Worm (Caenorhabditis elegans) whole organism, L4/young adult: ENCODE data around the gene R02F2.7.

Experiments used
- W03F9.2 ChIP-seq: fragments of 150-350 bp; optimal IDR thresholded peaks from 2 replicates; lab custom pipeline; 2014; ENCODE audit warnings: missing biosample characterization, missing genetic modification characterization
- dao-5 ChIP-seq: sonication (generic microtip); optimal IDR thresholded peaks from 2 replicates; lab custom pipeline; 2016; ENCODE audit warnings: missing genotype, missing genetic modification characterization, moderate library complexity, missing compliant biosample characterization
- him-1 ChIP-seq: sonication (generic microtip); optimal IDR thresholded peaks from 2 replicates; lab custom pipeline; 2016; ENCODE audit warnings: missing genotype, missing genetic modification reagents, missing genetic modification characterization, missing compliant biosample characterization

The R02F2.7 gene

DNA sequence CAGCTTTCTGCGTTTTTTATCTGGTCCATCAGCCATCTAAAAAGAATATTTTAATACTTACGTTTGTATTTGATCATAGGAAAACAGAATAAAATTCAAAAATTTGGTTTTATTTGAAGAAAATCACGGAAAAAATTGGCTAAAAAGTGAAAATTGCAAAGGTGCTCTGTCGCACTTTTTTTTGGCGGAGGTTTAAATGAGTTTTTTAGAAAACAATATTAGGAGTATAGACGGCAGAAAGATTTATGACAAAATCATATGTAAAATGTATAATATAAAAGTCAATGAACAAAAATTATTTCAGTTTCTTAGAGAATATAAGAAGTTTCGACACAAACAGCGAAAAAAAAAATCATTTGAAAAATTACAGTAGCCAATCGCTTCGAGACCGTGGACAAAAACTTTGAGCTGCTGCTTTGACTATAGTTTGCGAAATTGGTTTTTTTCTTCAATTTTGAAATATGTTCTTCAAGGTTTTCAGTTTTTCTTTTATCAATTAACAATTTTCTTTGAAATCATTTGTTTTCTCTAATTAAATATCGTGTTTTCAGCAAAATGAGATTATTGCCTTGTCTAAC, at the start of gene R02F2.7, which contains the start of gene R02F2.4:
TSS of gene R02F2.7 (minus strand) at position 36 of the 578 bp plus-strand sequence.
TSS of gene R02F2.4 (plus strand) at position 552 of the 578 bp plus-strand sequence.
- TF ChIP-seq him-1 (tag; lab: Kevin White, UChicago): no peak
- TF ChIP-seq dao-5 (tag; lab: Kevin White, UChicago): no peak
- no peak for TF ChIP-seq W03F9.2

DNA sequence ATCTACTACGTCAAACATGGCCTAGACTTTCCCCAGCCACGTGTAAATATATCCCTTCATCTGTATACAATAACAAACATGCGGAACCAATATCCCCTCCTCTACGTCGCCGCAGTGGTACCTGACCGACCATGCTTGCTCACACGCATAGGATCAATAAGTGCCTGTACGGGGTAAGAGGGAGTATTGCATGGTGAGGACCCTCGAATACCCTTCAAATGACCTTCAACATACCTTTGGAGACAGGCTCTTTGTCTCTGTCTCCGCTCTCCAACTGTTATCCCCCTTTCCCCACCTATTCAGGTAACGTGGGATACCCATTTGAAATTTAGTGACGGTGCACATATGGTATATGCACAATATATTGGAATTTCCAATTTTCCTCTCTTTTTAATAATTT, 42.4 kb upstream of the R02F2.7 start, which contains the start of gene dex-1:
TSS of gene dex-1 (plus strand) at position 132 of the 400 bp plus-strand sequence.
- TF ChIP-seq W03F9.2: no peak
- no peak for TF ChIP-seq him-1 (tag; lab: Kevin White, UChicago)
- no peak for TF ChIP-seq dao-5 (tag; lab: Kevin White, UChicago)

DNA sequence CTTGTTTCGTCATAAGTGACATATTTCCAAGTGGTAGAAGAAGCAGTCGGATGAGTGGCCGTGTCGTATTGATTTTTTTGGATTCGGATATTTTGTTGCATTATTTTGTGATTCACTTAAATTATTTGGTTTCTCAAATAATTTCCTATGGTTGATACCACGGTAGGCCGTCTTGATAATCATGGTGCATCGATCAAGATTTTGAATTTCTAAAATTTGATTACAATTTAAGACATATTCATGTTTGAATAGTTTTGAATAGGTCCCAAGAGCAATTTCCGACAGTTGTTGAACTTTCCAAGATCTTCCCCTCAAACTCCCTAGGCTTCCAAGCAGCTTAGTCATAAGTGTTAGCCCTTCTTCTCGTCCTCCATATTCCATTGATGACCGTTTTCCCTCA, 38.4 kb upstream of the R02F2.7 start, which contains the start of gene D1044.4:
TSS of gene D1044.4 (minus strand) at position 101 of the 400 bp plus-strand sequence.
- TF ChIP-seq him-1 (tag; lab: Kevin White, UChicago) (no peak), W03F9.2 (no peak)

DNA sequence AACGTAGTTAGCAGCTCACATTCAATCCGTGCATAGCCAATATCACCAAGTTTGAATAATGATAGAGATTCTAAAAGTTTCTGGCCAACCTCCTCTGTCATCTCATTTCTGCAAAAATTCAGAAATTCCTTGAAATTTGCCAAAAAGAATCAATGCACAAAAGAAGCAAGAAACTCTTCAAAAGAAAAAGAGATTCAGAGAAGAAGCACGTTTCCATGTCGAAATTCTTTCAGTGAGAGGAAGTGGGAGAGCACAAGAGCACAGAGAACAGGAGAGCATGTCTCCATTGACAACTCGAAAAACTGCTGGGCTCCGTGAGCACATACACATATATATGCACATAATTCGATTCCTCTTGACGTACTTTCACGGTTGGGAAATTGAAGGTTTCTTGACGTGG, 33.9 kb upstream of the R02F2.7 start, which contains the start of gene nekl-4:
TSS of gene nekl-4 (minus strand) at position 101 of the 400 bp plus-strand sequence.
- no peak for TF ChIP-seq him-1 (tag; lab: Kevin White, UChicago)
- TF ChIP-seq W03F9.2: no peak
- no peak for TF ChIP-seq dao-5 (tag; lab: Kevin White, UChicago)

DNA sequence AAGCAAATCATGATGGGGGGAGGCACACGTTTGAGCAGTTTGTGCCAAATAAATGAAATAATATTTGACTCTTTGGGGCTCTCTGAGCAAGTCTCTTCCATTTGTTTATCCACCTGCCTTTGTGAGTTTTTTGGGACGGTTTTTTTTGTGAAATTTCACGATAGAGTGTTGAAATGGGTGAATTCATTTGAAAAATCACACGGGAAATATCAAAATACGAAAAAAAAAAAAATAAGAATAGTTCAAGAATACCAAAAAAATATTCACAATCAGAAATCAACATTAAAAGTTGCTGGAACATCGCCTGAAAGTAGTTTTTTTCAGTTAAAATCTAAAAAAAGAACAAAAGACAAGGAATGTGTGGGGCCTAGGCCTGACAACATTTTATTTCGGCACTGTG, 28.9 kb upstream of the R02F2.7 start, which contains the start of gene pqn-25:
TSS of gene pqn-25 (minus strand) at position 101 of the 400 bp plus-strand sequence.
- no peak for TF ChIP-seq him-1 (tag; lab: Kevin White, UChicago)
- TF ChIP-seq dao-5 (tag; lab: Kevin White, UChicago): no peak
- no peak for TF ChIP-seq W03F9.2

DNA sequence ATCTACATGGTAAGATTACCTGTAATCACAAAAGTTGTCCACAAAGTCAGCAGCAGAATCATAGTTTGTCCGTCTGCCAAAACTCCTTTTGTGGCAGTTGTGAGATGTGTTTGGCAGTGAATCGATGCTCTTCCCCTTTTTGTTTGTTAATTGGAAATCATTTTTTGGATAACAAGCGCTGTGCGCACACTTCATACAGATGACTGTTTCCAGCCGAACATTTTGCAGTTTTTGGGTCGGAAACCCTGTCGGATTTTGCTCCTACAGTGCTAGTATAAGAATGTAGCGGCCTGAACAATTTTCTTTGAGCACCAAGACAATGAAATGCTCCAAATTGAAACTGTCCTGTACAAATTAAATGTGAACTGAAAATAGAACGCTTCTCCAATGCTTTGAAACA, 25.1 kb upstream of the R02F2.7 start, which contains the start of gene D1044.7:
TSS of gene D1044.7 (minus strand) at position 101 of the 400 bp plus-strand sequence.
- TF ChIP-seq him-1 (tag; lab: Kevin White, UChicago): no peak

DNA sequence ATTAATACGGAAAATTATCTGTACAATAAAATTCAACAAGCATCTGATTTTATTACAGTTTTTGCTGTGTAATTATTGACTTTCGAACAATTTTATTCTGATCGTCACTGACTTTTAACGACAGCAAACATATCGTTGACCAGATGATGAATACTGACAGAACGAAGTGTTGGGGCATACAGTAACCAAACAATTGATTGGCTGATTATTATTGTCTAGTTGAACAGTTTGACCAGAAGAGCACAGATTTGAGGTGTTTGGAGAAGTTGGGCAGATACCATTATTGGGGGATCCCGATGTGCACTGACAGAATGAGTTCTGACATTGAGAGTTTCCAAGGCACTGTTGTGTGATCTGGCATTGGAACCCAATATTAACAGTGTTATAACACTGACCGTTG, 23.4 kb upstream of the R02F2.7 start:
- TF ChIP-seq dao-5 (tag; lab: Kevin White, UChicago) (no peak), him-1 (tag; lab: Kevin White, UChicago) (no peak), W03F9.2 (no peak)

DNA sequence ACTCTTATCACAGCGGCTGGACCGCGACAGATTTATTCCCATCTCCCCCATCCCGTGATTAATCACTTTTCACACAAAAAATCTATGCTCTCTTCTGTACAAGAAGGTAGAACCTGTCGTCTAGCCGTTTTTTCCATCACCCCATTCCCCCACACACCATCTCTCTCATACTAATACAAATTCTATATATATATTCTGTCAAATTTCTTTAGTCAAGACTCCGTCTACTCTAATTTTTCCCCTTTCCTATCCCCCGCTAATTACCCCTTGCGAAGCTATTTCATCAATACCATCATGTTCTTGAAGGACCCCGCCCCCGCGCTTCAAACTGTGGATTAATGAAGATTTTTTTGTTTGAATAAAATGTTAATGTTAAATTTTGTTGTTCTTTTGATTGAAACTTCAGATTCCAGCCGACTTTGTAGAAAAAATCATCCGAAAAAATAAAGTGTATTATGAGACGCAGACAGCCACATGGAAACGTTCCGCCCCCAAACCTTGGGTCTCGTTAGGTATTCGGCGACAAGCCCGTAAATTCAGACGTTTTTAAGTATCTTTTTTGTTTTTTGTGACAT, 22.5 kb upstream of the R02F2.7 start:
- TF ChIP-seq dao-5 (tag; lab: Kevin White, UChicago): no peak
- TF ChIP-seq him-1 (tag; lab: Kevin White, UChicago): peak; percentile 16

DNA sequence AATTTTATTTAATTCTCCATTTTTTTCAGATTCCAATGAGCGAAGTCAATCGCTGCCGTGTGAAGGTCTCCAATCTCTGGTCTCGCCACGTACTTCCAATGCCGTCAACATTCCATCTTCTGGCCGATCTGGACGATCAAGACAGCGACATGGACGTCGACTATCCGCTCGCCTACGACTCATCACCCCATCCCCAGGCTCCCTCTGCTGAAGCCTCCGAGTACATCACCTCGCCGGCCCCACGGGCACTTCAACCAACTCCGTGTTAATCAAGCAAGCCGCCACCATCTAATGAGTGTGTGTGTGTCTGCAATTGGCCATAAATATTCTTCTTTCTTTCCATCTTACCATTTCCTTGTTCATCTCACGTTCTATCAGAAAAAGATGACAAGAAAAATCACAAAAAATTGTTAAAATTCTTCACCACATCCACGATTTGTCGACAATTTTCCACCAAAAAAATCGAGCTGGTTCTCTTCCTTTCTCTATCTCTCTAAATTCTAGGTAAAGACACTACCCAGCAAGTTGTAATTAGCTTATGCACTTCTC, 22.0 kb upstream of the R02F2.7 start:
- no peak for TF ChIP-seq W03F9.2
- TF ChIP-seq dao-5 (tag; lab: Kevin White, UChicago): no peak
- TF ChIP-seq him-1 (tag; lab: Kevin White, UChicago): no peak

DNA sequence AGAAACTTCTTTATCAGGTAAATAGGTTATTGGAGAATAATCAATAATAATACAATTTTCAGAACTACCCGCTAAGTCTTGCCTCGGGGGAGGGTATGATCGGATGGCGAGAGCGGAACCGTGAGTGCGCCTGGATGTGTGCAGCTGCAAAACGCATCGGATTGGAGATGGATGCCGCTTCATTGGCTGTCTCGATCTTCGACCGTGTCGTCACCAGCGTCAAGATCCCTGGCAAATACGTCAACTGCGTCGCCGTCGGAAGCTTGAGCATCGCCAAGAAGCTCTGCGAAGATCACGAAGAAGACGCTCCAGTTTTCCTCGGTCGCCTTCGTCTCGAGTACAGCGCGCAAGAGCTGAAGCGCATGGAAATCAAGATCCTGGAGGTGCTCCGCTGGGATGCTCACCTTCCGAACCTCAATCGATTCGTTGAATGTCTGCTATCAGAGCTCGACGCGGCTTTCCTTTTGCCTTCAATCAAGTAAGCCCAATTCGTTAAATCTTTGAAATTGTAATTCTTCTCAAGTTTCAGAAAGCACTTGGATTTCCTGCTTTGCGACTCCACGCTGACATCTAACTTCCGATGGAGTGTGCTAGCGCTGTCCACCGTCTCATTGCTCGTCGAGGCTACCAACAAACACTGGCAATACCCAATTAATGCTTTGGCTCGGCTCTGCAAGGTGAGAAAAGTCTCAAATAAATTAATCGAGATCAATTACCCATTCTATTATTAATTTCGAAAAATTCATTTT, 21.3 kb upstream of the R02F2.7 start:
- no peak for TF ChIP-seq dao-5 (tag; lab: Kevin White, UChicago)
- no peak for TF ChIP-seq W03F9.2
- no peak for TF ChIP-seq him-1 (tag; lab: Kevin White, UChicago)

DNA sequence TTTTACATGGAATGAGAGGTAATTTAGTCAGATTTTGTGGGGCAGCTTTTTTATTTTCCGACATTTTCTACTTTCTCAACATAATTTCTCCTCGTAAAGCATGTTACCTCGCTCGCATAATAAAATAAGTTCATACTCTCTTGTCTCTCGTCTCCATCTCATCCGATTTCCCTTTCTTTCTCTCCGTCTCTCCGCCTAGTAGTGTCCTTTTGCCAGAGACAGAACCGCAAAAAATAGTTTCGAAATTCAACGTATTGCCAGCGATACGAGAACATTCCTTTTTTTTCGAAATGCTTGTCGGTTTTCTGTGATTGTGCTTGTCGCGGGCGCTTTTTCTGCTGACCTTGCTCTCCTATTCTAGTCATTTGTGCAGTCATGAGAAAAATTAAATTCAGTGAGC, 20.6 kb upstream of the R02F2.7 start:
- TF ChIP-seq W03F9.2 (no peak), him-1 (tag; lab: Kevin White, UChicago) (no peak), dao-5 (tag; lab: Kevin White, UChicago) (no peak)

DNA sequence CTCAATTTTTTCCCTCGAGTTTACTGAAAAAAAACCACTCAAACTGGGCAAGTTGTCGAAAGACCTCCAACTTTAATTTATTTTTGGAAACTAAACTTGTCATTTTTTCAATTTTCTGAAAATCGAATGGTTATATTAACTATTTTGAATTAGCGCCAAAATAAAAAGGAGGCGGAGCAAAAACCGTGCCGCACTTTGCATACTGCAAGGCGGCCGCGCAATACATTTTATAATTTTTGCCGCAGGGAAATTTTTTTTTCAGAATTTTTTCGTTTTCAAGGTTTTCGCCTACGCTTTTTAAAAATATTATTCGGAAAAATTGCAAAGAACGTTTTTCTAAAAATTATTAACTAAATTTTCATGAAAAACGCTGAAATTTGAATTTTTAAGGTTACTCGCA, 20.1 kb upstream of the R02F2.7 start:
- TF ChIP-seq him-1 (tag; lab: Kevin White, UChicago): no peak

DNA sequence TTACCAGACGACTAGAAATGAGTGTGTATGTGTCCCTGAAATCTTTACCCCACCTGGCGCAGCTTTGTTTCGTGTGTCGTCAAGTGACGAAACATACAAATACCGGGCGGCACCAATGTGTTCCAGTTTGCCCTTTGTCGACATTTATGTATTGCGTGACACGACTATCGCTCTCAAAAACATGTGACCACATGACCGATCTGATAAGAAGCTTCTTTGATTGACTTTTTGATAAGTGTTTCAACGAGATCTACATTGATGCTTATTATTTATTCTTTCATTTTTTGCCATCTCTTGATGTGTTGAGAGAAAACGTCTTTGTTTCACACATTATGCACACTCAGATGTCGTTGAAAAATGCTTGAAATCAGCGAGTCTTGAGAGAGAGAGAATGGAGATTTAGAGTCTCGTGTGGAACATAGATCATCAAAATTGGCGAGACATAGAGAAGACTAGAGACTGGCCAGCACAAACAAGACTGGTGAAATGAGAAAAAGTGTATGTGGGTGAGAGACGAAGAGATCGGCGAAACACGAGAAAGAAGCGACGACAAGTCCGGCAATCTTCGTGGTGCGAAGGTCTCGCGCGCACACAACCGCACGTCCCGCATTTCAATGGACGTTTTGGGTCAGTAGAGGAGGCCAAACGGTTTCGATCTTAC, 19.5 kb upstream of the R02F2.7 start:
- TF ChIP-seq W03F9.2 (no peak), him-1 (tag; lab: Kevin White, UChicago) (peak; percentile 32)
